Worm (Caenorhabditis elegans): ENCODE measurements around the gene F15A4.10.

DNA sequence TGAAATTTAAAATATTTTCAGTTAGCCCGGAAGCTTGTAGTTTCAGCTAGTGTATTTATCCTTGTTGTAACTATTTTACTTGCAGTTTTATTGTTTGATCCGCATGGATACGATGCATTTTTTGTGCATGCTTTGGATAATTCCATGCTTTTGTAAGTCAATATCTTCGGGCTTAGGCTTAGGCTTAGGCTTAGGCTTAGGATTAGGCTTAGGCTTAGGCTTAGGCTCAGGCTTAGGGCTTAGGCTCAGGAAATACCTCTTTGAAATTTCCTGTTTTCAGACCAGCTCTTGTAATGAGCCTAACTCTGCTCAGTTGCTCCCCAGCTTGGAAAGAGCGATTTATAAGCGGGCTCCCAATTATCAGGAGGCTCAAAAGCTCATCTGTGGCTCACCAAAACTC is 17.9 kb downstream of the F15A4.10 start, which contains the start of gene srg-16:
- TF ChIP-seq tab-1 (GFP tag; IDR thresholded peaks at IDR 0.05), result no peak
- no peak for TF ChIP-seq ztf-29 (GFP tag; IDR thresholded peaks at IDR 0.05)
- TF ChIP-seq T22C8.4 (GFP tag; IDR thresholded peaks at IDR 0.05), result no peak
- TF ChIP-seq cog-1 (tag; optimal IDR thresholded peaks at IDR 0.05), result no peak
- no peak for TF ChIP-seq ztf-23 (GFP tag; IDR thresholded peaks at IDR 0.05)
- TF ChIP-seq ref-1 (GFP tag; conservative IDR thresholded peaks at IDR 0.05), result no peak
- TF ChIP-seq med-1 (GFP tag; optimal IDR thresholded peaks at IDR 0.05; ENCODE audit: insufficient read depth), result no peak
- no peak for TF ChIP-seq flt-1 (GFP tag; IDR thresholded peaks at IDR 0.05)
- TF ChIP-seq klf-2 (GFP tag; conservative IDR thresholded peaks at IDR 0.05), result no peak

Data from whole organism, midembryonic.